Worm (Caenorhabditis elegans): ENCODE measurements around the gene Y42H9AR.4.

- TF ChIP-seq egl-5 (tag; optimal IDR thresholded peaks at IDR 0.05) (no peak), ama-1 (optimal IDR thresholded peaks at IDR 0.05) (no peak), ztf-11 (tag; optimal IDR thresholded peaks at IDR 0.05) (no peak), nhr-11 (tag; optimal IDR thresholded peaks at IDR 0.05) (no peak), mdl-1 (tag; optimal IDR thresholded peaks at IDR 0.05) (no peak), ceh-82 (tag; optimal IDR thresholded peaks at IDR 0.05) (no peak), nhr-76 (tag; optimal IDR thresholded peaks at IDR 0.05) (no peak), eor-1 (tag; optimal IDR thresholded peaks at IDR 0.05) (no peak)
Measured at ce11 chrIV:8159995-8160394, 48.0 kb upstream of the Y42H9AR.4 start.

Measured in whole organism, L3 larva.